Worm (Caenorhabditis elegans) whole organism, mixed stage, embryonic: ENCODE data around the gene T08B6.1.

ENCODE experiments used
- M03D4.4 ChIP-seq: sonication (generic microtip); optimal IDR thresholded peaks from 2 replicates; lab custom pipeline; 2017; ENCODE audit warnings: mild to moderate bottlenecking, missing genetic modification characterization, missing compliant biosample characterization
- bed-3 ChIP-seq: fragments of 200-800 bp; sonication (Bioruptor generic); optimal IDR thresholded peaks from 3 replicates; lab custom pipeline; 2018; ENCODE audit warnings: mild to moderate bottlenecking, missing genetic modification characterization, moderate library complexity, missing compliant biosample characterization
- blmp-1 ChIP-seq: fragments of 150-350 bp; optimal IDR thresholded peaks from 2 replicates; lab custom pipeline; 2014; ENCODE audit warnings: missing biosample characterization, missing genetic modification characterization
- ceh-39 ChIP-seq: fragments of 150-350 bp; optimal IDR thresholded peaks from 2 replicates; lab custom pipeline; 2014; ENCODE audit warnings: missing biosample characterization, missing genetic modification characterization
- ceh-43 ChIP-seq: fragments of 200-800 bp; sonication (Bioruptor generic); optimal IDR thresholded peaks from 2 replicates; lab custom pipeline; 2018; ENCODE audit warnings: mild to moderate bottlenecking, missing genetic modification characterization, moderate library complexity, missing compliant biosample characterization
- ceh-83 ChIP-seq: fragments of 200-800 bp; sonication (Bioruptor generic); optimal IDR thresholded peaks from 2 replicates; lab custom pipeline; 2018; ENCODE audit warnings: mild to moderate bottlenecking, missing genetic modification characterization, missing compliant biosample characterization
- ces-1 ChIP-seq: fragments of 150-350 bp; optimal IDR thresholded peaks from 2 replicates; lab custom pipeline; 2014; ENCODE audit warnings: missing biosample characterization, missing genetic modification reagents, missing genetic modification characterization
- cnd-1 ChIP-seq: fragments of 200-800 bp; sonication (Bioruptor generic); optimal IDR thresholded peaks from 2 replicates; lab custom pipeline; 2018; ENCODE audit warnings: mild to moderate bottlenecking, missing genetic modification characterization, missing compliant biosample characterization
- elt-1 ChIP-seq: sonication (generic microtip); optimal IDR thresholded peaks from 2 replicates; lab custom pipeline; 2017; ENCODE audit warnings: missing genetic modification characterization, mild to moderate bottlenecking, missing compliant biosample characterization, antibody characterized with exemption, moderate library complexity, borderline replicate concordance; ENCODE audit not compliant: insufficient read depth
- elt-3 ChIP-seq: fragments of 150-350 bp; optimal IDR thresholded peaks from 2 replicates; lab custom pipeline; 2014; ENCODE audit warnings: missing biosample characterization, missing genetic modification characterization
- flh-1 ChIP-seq: fragments of 200-800 bp; sonication (Bioruptor generic); optimal IDR thresholded peaks from 2 replicates; lab custom pipeline; 2018; ENCODE audit warnings: mild to moderate bottlenecking, missing genetic modification characterization, moderate library complexity, missing compliant biosample characterization
- ham-2 ChIP-seq: fragments of 200-800 bp; sonication (Bioruptor generic); optimal IDR thresholded peaks from 2 replicates; lab custom pipeline; 2018; ENCODE audit warnings: mild to moderate bottlenecking, missing genetic modification characterization, missing compliant biosample characterization
- hlh-1 ChIP-seq: fragments of 150-350 bp; optimal IDR thresholded peaks from 2 replicates; lab custom pipeline; 2014; ENCODE audit warnings: missing biosample characterization, missing genetic modification reagents, missing genetic modification characterization
- lin-13 ChIP-seq: fragments of 150-350 bp; optimal IDR thresholded peaks from 2 replicates; lab custom pipeline; 2014; ENCODE audit warnings: missing biosample characterization, missing genetic modification characterization
- lin-32 ChIP-seq: fragments of 200-800 bp; sonication (Bioruptor generic); optimal IDR thresholded peaks from 2 replicates; lab custom pipeline; 2018; ENCODE audit warnings: mild to moderate bottlenecking, missing genetic modification characterization, missing compliant biosample characterization
- lsy-2 ChIP-seq: fragments of 150-350 bp; optimal IDR thresholded peaks from 2 replicates; lab custom pipeline; 2014; ENCODE audit warnings: missing biosample characterization, missing genetic modification characterization
- mab-5 ChIP-seq: fragments of 150-350 bp; optimal IDR thresholded peaks from 2 replicates; lab custom pipeline; 2014; ENCODE audit warnings: missing biosample characterization, missing genetic modification characterization
- mep-1 ChIP-seq: fragments of 150-350 bp; optimal IDR thresholded peaks from 2 replicates; lab custom pipeline; 2017; ENCODE audit warnings: missing biosample characterization, missing genetic modification reagents, missing genetic modification characterization, inconsistent platforms
- mls-2 ChIP-seq: sonication (generic microtip); optimal IDR thresholded peaks from 2 replicates; lab custom pipeline; 2016; ENCODE audit warnings: mild to moderate bottlenecking, missing genetic modification characterization, moderate library complexity, missing compliant biosample characterization
- nhr-2 ChIP-seq: fragments of 150-350 bp; optimal IDR thresholded peaks from 2 replicates; lab custom pipeline; 2014; ENCODE audit warnings: missing biosample characterization, missing genetic modification characterization
- nhr-237 ChIP-seq: fragments of 150-350 bp; optimal IDR thresholded peaks from 2 replicates; lab custom pipeline; 2014; ENCODE audit warnings: missing biosample characterization, missing genetic modification characterization
- nhr-28 ChIP-seq: fragments of 150-350 bp; optimal IDR thresholded peaks from 2 replicates; lab custom pipeline; 2014; ENCODE audit warnings: missing biosample characterization, missing genetic modification characterization
- nhr-76 ChIP-seq: sonication (generic microtip); optimal IDR thresholded peaks from 2 replicates; lab custom pipeline; 2017; ENCODE audit warnings: missing biosample characterization, missing genetic modification characterization
- pha-4 ChIP-seq: fragments of 150-350 bp; optimal IDR thresholded peaks from 2 replicates; lab custom pipeline; 2018; ENCODE audit warnings: missing biosample characterization, missing genetic modification reagents, missing genetic modification characterization
- sem-2 ChIP-seq: fragments of 200-800 bp; sonication (Bioruptor generic); optimal IDR thresholded peaks from 2 replicates; lab custom pipeline; 2018; ENCODE audit warnings: mild to moderate bottlenecking, missing genetic modification characterization, missing compliant biosample characterization
- snpc-4 ChIP-seq: fragments of 150-350 bp; optimal IDR thresholded peaks from 2 replicates; lab custom pipeline; 2014; ENCODE audit warnings: missing biosample characterization, missing genetic modification characterization
- sptf-1 ChIP-seq: sonication (generic microtip); optimal IDR thresholded peaks from 2 replicates; lab custom pipeline; 2017; ENCODE audit warnings: mild to moderate bottlenecking, missing genetic modification characterization, moderate library complexity, missing compliant biosample characterization
- tbx-8 ChIP-seq: fragments of 200-800 bp; sonication (Bioruptor generic); optimal IDR thresholded peaks from 2 replicates; lab custom pipeline; 2018; ENCODE audit warnings: mild to moderate bottlenecking, missing genetic modification characterization, moderate library complexity, missing compliant biosample characterization
- unc-120 ChIP-seq: sonication (generic microtip); optimal IDR thresholded peaks from 2 replicates; lab custom pipeline; 2017; ENCODE audit warnings: missing genetic modification characterization, missing compliant biosample characterization; ENCODE audit not compliant: poor library complexity, severe bottlenecking
- unc-39 ChIP-seq: fragments of 150-350 bp; optimal IDR thresholded peaks from 2 replicates; lab custom pipeline; 2014; ENCODE audit warnings: missing biosample characterization, missing genetic modification characterization
- unc-62 ChIP-seq: fragments of 150-350 bp; optimal IDR thresholded peaks from 2 replicates; lab custom pipeline; 2014; ENCODE audit warnings: missing biosample characterization, missing genetic modification reagents, missing genetic modification characterization
- zip-8 ChIP-seq: fragments of 150-350 bp; optimal IDR thresholded peaks from 2 replicates; lab custom pipeline; 2014; ENCODE audit warnings: missing biosample characterization, missing genetic modification characterization
- ztf-11 ChIP-seq: fragments of 150-350 bp; optimal IDR thresholded peaks from 2 replicates; lab custom pipeline; 2014; ENCODE audit warnings: missing biosample characterization, missing genetic modification characterization

T08B6.1 gene

ce11 chrIV:4874603-4875002, 12.6 kb downstream of the T08B6.1 start, which contains the start of gene str-174:
str-174 (minus strand) TSS chrIV:4874703.
- TF ChIP-seq snpc-4 (tag; lab: Kevin White, UChicago) (no peak), nhr-2 (no peak), sem-2 (GFP tag; lab: Kevin White, UChicago) (no peak), ceh-43 (no peak), cnd-1 (no peak), mep-1 (no peak), lsy-2 (tag; lab: Kevin White, UChicago) (no peak), nhr-28 (tag; lab: Kevin White, UChicago) (no peak), flh-1 (GFP tag; lab: Kevin White, UChicago) (no peak), nhr-237 (tag; lab: Kevin White, UChicago) (no peak), elt-1 (tag; lab: Kevin White, UChicago) (no peak), lin-32 (no peak), sptf-1 (no peak), ztf-11 (tag; lab: Kevin White, UChicago) (no peak), elt-3 (no peak), tbx-8 (GFP tag; lab: Kevin White, UChicago) (no peak)
- TF ChIP-seq, all 35 proteins: peak for 0

ce11 chrIV:4870546-4870945, 16.6 kb downstream of the T08B6.1 start, which contains the start of gene str-175:
str-175 (minus strand) TSS chrIV:4870646.
- TF ChIP-seq ceh-39 (tag; lab: Kevin White, UChicago) (no peak), unc-62 (no peak), nhr-2 (no peak), sem-2 (GFP tag; lab: Kevin White, UChicago) (no peak), ces-1 (GFP tag; lab: Kevin White, UChicago) (no peak), mab-5 (tag; lab: Kevin White, UChicago) (no peak), M03D4.4 (tag; lab: Kevin White, UChicago) (no peak), ceh-83 (GFP tag; lab: Kevin White, UChicago) (no peak)

- TF ChIP-seq zip-8 (tag; lab: Kevin White, UChicago) (no peak), ceh-39 (tag; lab: Kevin White, UChicago) (no peak), nhr-28 (tag; lab: Kevin White, UChicago) (no peak), lsy-2 (tag; lab: Kevin White, UChicago) (no peak), tbx-8 (GFP tag; lab: Kevin White, UChicago) (no peak), hlh-1 (tag; lab: Kevin White, UChicago) (no peak), pha-4 (tag; lab: Kevin White, UChicago) (no peak), ceh-43 (no peak), ham-2 (GFP tag; lab: Kevin White, UChicago) (no peak), unc-62 (no peak), lin-13 (tag; lab: Kevin White, UChicago) (no peak), blmp-1 (tag; lab: Kevin White, UChicago) (no peak), M03D4.4 (tag; lab: Kevin White, UChicago) (no peak)
- TF ChIP-seq, all 35 proteins: peak for 0
These were observed 19.5 kb downstream of the T08B6.1 start, which contains the start of gene str-172 for ce11 chrIV:4867610-4868009. str-172 (minus strand) TSS chrIV:4867710.

ce11 chrIV:4866599-4866998, 20.6 kb downstream of the T08B6.1 start:
- no peak for TF ChIP-seq nhr-28 (tag; lab: Kevin White, UChicago)
- no peak for TF ChIP-seq flh-1 (GFP tag; lab: Kevin White, UChicago)
- TF ChIP-seq M03D4.4 (tag; lab: Kevin White, UChicago), result no peak
- TF ChIP-seq nhr-237 (tag; lab: Kevin White, UChicago), result no peak
- TF ChIP-seq bed-3 (GFP tag; lab: Kevin White, UChicago), result no peak
- TF ChIP-seq lsy-2 (tag; lab: Kevin White, UChicago), result no peak
- no peak for TF ChIP-seq tbx-8 (GFP tag; lab: Kevin White, UChicago)
- TF ChIP-seq mls-2 (tag; lab: Kevin White, UChicago), result no peak
- TF ChIP-seq unc-120 (tag; lab: Kevin White, UChicago), result no peak
- TF ChIP-seq unc-39, result no peak
- TF ChIP-seq snpc-4 (tag; lab: Kevin White, UChicago), result no peak
- no peak for TF ChIP-seq mab-5 (tag; lab: Kevin White, UChicago)

- TF ChIP-seq cnd-1, result no peak
- no peak for TF ChIP-seq nhr-76 (tag; lab: Kevin White, UChicago)
- TF ChIP-seq hlh-1 (tag; lab: Kevin White, UChicago), result no peak
- TF ChIP-seq unc-120 (tag; lab: Kevin White, UChicago), result no peak
- TF ChIP-seq bed-3 (GFP tag; lab: Kevin White, UChicago), result no peak
- no peak for TF ChIP-seq nhr-28 (tag; lab: Kevin White, UChicago)
- no peak for TF ChIP-seq sem-2 (GFP tag; lab: Kevin White, UChicago)
- no peak for TF ChIP-seq lin-32
These were observed 22.6 kb downstream of the T08B6.1 start for ce11 chrIV:4864524-4864923.
